Worm (Caenorhabditis elegans) whole organism, mixed stage, embryonic: ENCODE results near the gene ZK262.20.

ENCODE experiments used
- M03D4.4 ChIP-seq: sonication (generic microtip); optimal IDR thresholded peaks from 2 replicates; lab custom pipeline; 2017; ENCODE audit warnings: mild to moderate bottlenecking, missing genetic modification characterization, missing compliant biosample characterization
- bed-3 ChIP-seq: fragments of 200-800 bp; sonication (Bioruptor generic); optimal IDR thresholded peaks from 3 replicates; lab custom pipeline; 2018; ENCODE audit warnings: mild to moderate bottlenecking, missing genetic modification characterization, moderate library complexity, missing compliant biosample characterization
- blmp-1 ChIP-seq: fragments of 150-350 bp; optimal IDR thresholded peaks from 2 replicates; lab custom pipeline; 2014; ENCODE audit warnings: missing biosample characterization, missing genetic modification characterization
- ceh-43 ChIP-seq: fragments of 200-800 bp; sonication (Bioruptor generic); optimal IDR thresholded peaks from 2 replicates; lab custom pipeline; 2018; ENCODE audit warnings: mild to moderate bottlenecking, missing genetic modification characterization, moderate library complexity, missing compliant biosample characterization
- ces-1 ChIP-seq: fragments of 150-350 bp; optimal IDR thresholded peaks from 2 replicates; lab custom pipeline; 2014; ENCODE audit warnings: missing biosample characterization, missing genetic modification reagents, missing genetic modification characterization
- cnd-1 ChIP-seq: fragments of 200-800 bp; sonication (Bioruptor generic); optimal IDR thresholded peaks from 2 replicates; lab custom pipeline; 2018; ENCODE audit warnings: mild to moderate bottlenecking, missing genetic modification characterization, missing compliant biosample characterization
- drap-1 ChIP-seq: fragments of 200-800 bp; sonication (Bioruptor generic); optimal IDR thresholded peaks from 3 replicates; lab custom pipeline; 2018; ENCODE audit warnings: mild to moderate bottlenecking, missing genetic modification characterization, missing compliant biosample characterization
- elt-1 ChIP-seq: sonication (generic microtip); optimal IDR thresholded peaks from 2 replicates; lab custom pipeline; 2017; ENCODE audit warnings: missing genetic modification characterization, mild to moderate bottlenecking, missing compliant biosample characterization, antibody characterized with exemption, moderate library complexity, borderline replicate concordance; ENCODE audit not compliant: insufficient read depth
- elt-3 ChIP-seq: fragments of 150-350 bp; optimal IDR thresholded peaks from 2 replicates; lab custom pipeline; 2014; ENCODE audit warnings: missing biosample characterization, missing genetic modification characterization
- flh-1 ChIP-seq: fragments of 200-800 bp; sonication (Bioruptor generic); optimal IDR thresholded peaks from 2 replicates; lab custom pipeline; 2018; ENCODE audit warnings: mild to moderate bottlenecking, missing genetic modification characterization, moderate library complexity, missing compliant biosample characterization
- ham-2 ChIP-seq: fragments of 200-800 bp; sonication (Bioruptor generic); optimal IDR thresholded peaks from 2 replicates; lab custom pipeline; 2018; ENCODE audit warnings: mild to moderate bottlenecking, missing genetic modification characterization, missing compliant biosample characterization
- hlh-1 ChIP-seq: fragments of 150-350 bp; optimal IDR thresholded peaks from 2 replicates; lab custom pipeline; 2014; ENCODE audit warnings: missing biosample characterization, missing genetic modification reagents, missing genetic modification characterization
- lin-13 ChIP-seq: fragments of 150-350 bp; optimal IDR thresholded peaks from 2 replicates; lab custom pipeline; 2014; ENCODE audit warnings: missing biosample characterization, missing genetic modification characterization
- lin-32 ChIP-seq: fragments of 200-800 bp; sonication (Bioruptor generic); optimal IDR thresholded peaks from 2 replicates; lab custom pipeline; 2018; ENCODE audit warnings: mild to moderate bottlenecking, missing genetic modification characterization, missing compliant biosample characterization
- lsy-2 ChIP-seq: fragments of 150-350 bp; optimal IDR thresholded peaks from 2 replicates; lab custom pipeline; 2014; ENCODE audit warnings: missing biosample characterization, missing genetic modification characterization
- mab-5 ChIP-seq: fragments of 150-350 bp; optimal IDR thresholded peaks from 2 replicates; lab custom pipeline; 2014; ENCODE audit warnings: missing biosample characterization, missing genetic modification characterization
- mep-1 ChIP-seq: fragments of 150-350 bp; optimal IDR thresholded peaks from 2 replicates; lab custom pipeline; 2017; ENCODE audit warnings: missing biosample characterization, missing genetic modification reagents, missing genetic modification characterization, inconsistent platforms
- mls-2 ChIP-seq: sonication (generic microtip); optimal IDR thresholded peaks from 2 replicates; lab custom pipeline; 2016; ENCODE audit warnings: mild to moderate bottlenecking, missing genetic modification characterization, moderate library complexity, missing compliant biosample characterization
- nhr-2 ChIP-seq: fragments of 150-350 bp; optimal IDR thresholded peaks from 2 replicates; lab custom pipeline; 2014; ENCODE audit warnings: missing biosample characterization, missing genetic modification characterization
- nhr-237 ChIP-seq: fragments of 150-350 bp; optimal IDR thresholded peaks from 2 replicates; lab custom pipeline; 2014; ENCODE audit warnings: missing biosample characterization, missing genetic modification characterization
- nhr-28 ChIP-seq: fragments of 150-350 bp; optimal IDR thresholded peaks from 2 replicates; lab custom pipeline; 2014; ENCODE audit warnings: missing biosample characterization, missing genetic modification characterization
- nhr-76 ChIP-seq: sonication (generic microtip); optimal IDR thresholded peaks from 2 replicates; lab custom pipeline; 2017; ENCODE audit warnings: missing biosample characterization, missing genetic modification characterization
- pha-4 ChIP-seq: fragments of 150-350 bp; optimal IDR thresholded peaks from 2 replicates; lab custom pipeline; 2018; ENCODE audit warnings: missing biosample characterization, missing genetic modification reagents, missing genetic modification characterization
- sem-2 ChIP-seq: fragments of 200-800 bp; sonication (Bioruptor generic); optimal IDR thresholded peaks from 2 replicates; lab custom pipeline; 2018; ENCODE audit warnings: mild to moderate bottlenecking, missing genetic modification characterization, missing compliant biosample characterization
- snpc-4 ChIP-seq: fragments of 150-350 bp; optimal IDR thresholded peaks from 2 replicates; lab custom pipeline; 2014; ENCODE audit warnings: missing biosample characterization, missing genetic modification characterization
- sptf-1 ChIP-seq: sonication (generic microtip); optimal IDR thresholded peaks from 2 replicates; lab custom pipeline; 2017; ENCODE audit warnings: mild to moderate bottlenecking, missing genetic modification characterization, moderate library complexity, missing compliant biosample characterization
- tbx-8 ChIP-seq: fragments of 200-800 bp; sonication (Bioruptor generic); optimal IDR thresholded peaks from 2 replicates; lab custom pipeline; 2018; ENCODE audit warnings: mild to moderate bottlenecking, missing genetic modification characterization, moderate library complexity, missing compliant biosample characterization
- unc-120 ChIP-seq: sonication (generic microtip); optimal IDR thresholded peaks from 2 replicates; lab custom pipeline; 2017; ENCODE audit warnings: missing genetic modification characterization, missing compliant biosample characterization; ENCODE audit not compliant: poor library complexity, severe bottlenecking
- unc-39 ChIP-seq: fragments of 150-350 bp; optimal IDR thresholded peaks from 2 replicates; lab custom pipeline; 2014; ENCODE audit warnings: missing biosample characterization, missing genetic modification characterization
- unc-62 ChIP-seq: fragments of 150-350 bp; optimal IDR thresholded peaks from 2 replicates; lab custom pipeline; 2014; ENCODE audit warnings: missing biosample characterization, missing genetic modification reagents, missing genetic modification characterization
- zip-8 ChIP-seq: fragments of 150-350 bp; optimal IDR thresholded peaks from 2 replicates; lab custom pipeline; 2014; ENCODE audit warnings: missing biosample characterization, missing genetic modification characterization
- ztf-11 ChIP-seq: fragments of 150-350 bp; optimal IDR thresholded peaks from 2 replicates; lab custom pipeline; 2014; ENCODE audit warnings: missing biosample characterization, missing genetic modification characterization

Gene ZK262.20

ce11 chrV:18434961-18435360, at the start of gene ZK262.20:
Gene ZK262.20, minus strand, starts transcription at chrV:18435061.
- no peak for TF ChIP-seq drap-1 (GFP tag; lab: Kevin White, UChicago)
- TF ChIP-seq flh-1 (GFP tag; lab: Kevin White, UChicago), result no peak
- no peak for TF ChIP-seq blmp-1 (tag; lab: Kevin White, UChicago)
- no peak for TF ChIP-seq lin-32
- TF ChIP-seq ham-2 (GFP tag; lab: Kevin White, UChicago), result no peak
- TF ChIP-seq nhr-237 (tag; lab: Kevin White, UChicago), result no peak
- no peak for TF ChIP-seq ces-1 (GFP tag; lab: Kevin White, UChicago)
- no peak for TF ChIP-seq nhr-76 (tag; lab: Kevin White, UChicago)
- no peak for TF ChIP-seq elt-3 (tag; lab: Kevin White, UChicago)
- no peak for TF ChIP-seq zip-8 (tag; lab: Kevin White, UChicago)
- TF ChIP-seq unc-62 (GFP tag; lab: Kevin White, UChicago), result no peak

ce11 chrV:18480231-18480630, 45.4 kb upstream of the ZK262.20 start, which contains the start of gene srh-178:
Gene srh-178, minus strand, starts transcription at chrV:18480331.
- TF ChIP-seq lin-13 (tag; lab: Kevin White, UChicago) (no peak), elt-3 (tag; lab: Kevin White, UChicago) (no peak), mls-2 (tag; lab: Kevin White, UChicago) (no peak), nhr-76 (tag; lab: Kevin White, UChicago) (no peak), ces-1 (GFP tag; lab: Kevin White, UChicago) (no peak), zip-8 (tag; lab: Kevin White, UChicago) (no peak), bed-3 (GFP tag; lab: Kevin White, UChicago) (no peak), unc-62 (GFP tag; lab: Kevin White, UChicago) (no peak), flh-1 (GFP tag; lab: Kevin White, UChicago) (no peak), ceh-43 (no peak), sptf-1 (tag; lab: Kevin White, UChicago) (no peak), drap-1 (GFP tag; lab: Kevin White, UChicago) (no peak), hlh-1 (tag; lab: Kevin White, UChicago) (no peak), sem-2 (GFP tag; lab: Kevin White, UChicago) (no peak), snpc-4 (tag; lab: Kevin White, UChicago) (no peak), lin-32 (no peak), cnd-1 (tag; lab: Kevin White, UChicago) (no peak), pha-4 (tag; lab: Kevin White, UChicago) (no peak), elt-1 (tag; lab: Kevin White, UChicago) (no peak)

- no peak for TF ChIP-seq tbx-8
- no peak for TF ChIP-seq blmp-1 (tag; lab: Kevin White, UChicago)
- no peak for TF ChIP-seq bed-3 (GFP tag; lab: Kevin White, UChicago)
- no peak for TF ChIP-seq unc-39 (tag; lab: Kevin White, UChicago)
- TF ChIP-seq hlh-1 (tag; lab: Kevin White, UChicago), result no peak
- TF ChIP-seq ceh-43, result no peak
- TF ChIP-seq mep-1 (tag; lab: Kevin White, UChicago), result no peak
- TF ChIP-seq mab-5 (tag; lab: Kevin White, UChicago), result no peak
- TF ChIP-seq pha-4 (tag; lab: Kevin White, UChicago), result no peak
- no peak for TF ChIP-seq drap-1 (GFP tag; lab: Kevin White, UChicago)
- TF ChIP-seq elt-1 (tag; lab: Kevin White, UChicago), result no peak
Observed at ce11 chrV:18476090-18476489, 41.2 kb upstream of the ZK262.20 start, which contains the start of gene srh-179. Gene srh-179, plus strand, starts transcription at chrV:18476390.

ce11 chrV:18474223-18474622, 39.4 kb upstream of the ZK262.20 start, which contains the start of gene srh-181:
Gene srh-181, plus strand, starts transcription at chrV:18474523.
- TF ChIP-seq cnd-1 (tag; lab: Kevin White, UChicago) (no peak), nhr-2 (tag; lab: Kevin White, UChicago) (no peak), mls-2 (tag; lab: Kevin White, UChicago) (no peak)

ce11 chrV:18473415-18473814, 38.6 kb upstream of the ZK262.20 start, which contains the start of gene srh-182:
Gene srh-182, minus strand, starts transcription at chrV:18473515.
- TF ChIP-seq M03D4.4, result no peak
- TF ChIP-seq nhr-237 (tag; lab: Kevin White, UChicago), result no peak
- no peak for TF ChIP-seq unc-62 (GFP tag; lab: Kevin White, UChicago)
- no peak for TF ChIP-seq pha-4 (tag; lab: Kevin White, UChicago)
- no peak for TF ChIP-seq sem-2 (GFP tag; lab: Kevin White, UChicago)
- no peak for TF ChIP-seq lsy-2
- no peak for TF ChIP-seq mep-1 (tag; lab: Kevin White, UChicago)
- no peak for TF ChIP-seq nhr-76 (tag; lab: Kevin White, UChicago)
- no peak for TF ChIP-seq ztf-11 (tag; lab: Kevin White, UChicago)
- TF ChIP-seq nhr-28, result no peak
- TF ChIP-seq ham-2 (GFP tag; lab: Kevin White, UChicago), result no peak
- TF ChIP-seq hlh-1 (tag; lab: Kevin White, UChicago), result no peak
- TF ChIP-seq lin-32, result no peak
- no peak for TF ChIP-seq unc-120 (tag; lab: Kevin White, UChicago)
